Fruit fly (Drosophila melanogaster) whole organism, adult: ENCODE results near the gene CG33282.

Experiments
- CG12768 ChIP-seq: fragments of 200-800 bp; sonication (Bioruptor generic); optimal IDR thresholded peaks from 2 replicates; lab custom pipeline; 2017; ENCODE audit warnings: missing biosample characterization, missing genetic modification characterization, mild to moderate bottlenecking, moderate library complexity, missing genetic modification reagents
- CG7101 ChIP-seq: fragments of 200-800 bp; sonication (Bioruptor generic); optimal IDR thresholded peaks from 2 replicates; lab custom pipeline; 2018; ENCODE audit warnings: missing biosample characterization, mild to moderate bottlenecking, missing genetic modification characterization, moderate library complexity
- Clk ChIP-seq: fragments of 200-800 bp; sonication (Bioruptor generic); optimal IDR thresholded peaks from 2 replicates; lab custom pipeline; 2017; ENCODE audit warnings: missing biosample characterization, missing genetic modification characterization
- Hr96 ChIP-seq: fragments of 200-800 bp; sonication (Bioruptor generic); optimal IDR thresholded peaks from 2 replicates; lab custom pipeline; 2016; ENCODE audit warnings: missing biosample characterization, missing genetic modification characterization
- cnc ChIP-seq, 2 experiments: fragments of >200 bp; optimal IDR thresholded peaks; 2 replicates each; lab custom pipeline; 2017
- kay ChIP-seq: fragments of 200-800 bp; sonication (Bioruptor generic); peaks from one replicate; lab custom pipeline; 2016; ENCODE audit warnings: missing biosample characterization, missing genetic modification characterization, borderline replicate concordance

- TF ChIP-seq Hr96 (GFP tag; lab: Kevin White, UChicago) = peak; percentile 12
- peak; percentile 72 for TF ChIP-seq kay (GFP tag; lab: Kevin White, UChicago)
- TF ChIP-seq Clk = no peak
- TF ChIP-seq CG7101 (tag; lab: Kevin White, UChicago) = peak; percentile 77
- no peak for TF ChIP-seq cnc (optimal IDR thresholded peaks at IDR 0.05; lab: Kevin White, UChicago)
- TF ChIP-seq CG12768 (GFP tag; lab: Kevin White, UChicago) = peak; percentile 65
Measured at dm6 chr2L:3348146-3348747, 20.5 kb downstream of the CG33282 start.
